Worm (Caenorhabditis elegans): ENCODE results near the gene csn-4.

ce11 chrIV:1105999-1106398 is 19.2 kb upstream of the csn-4 start:
- TF ChIP-seq ceh-82 (tag; optimal IDR thresholded peaks at IDR 0.05) (no peak), nhr-77 (tag; optimal IDR thresholded peaks at IDR 0.05) (no peak), ama-1 (optimal IDR thresholded peaks at IDR 0.05) (no peak), mab-5 (tag; optimal IDR thresholded peaks at IDR 0.05) (no peak), aly-2 (tag; optimal IDR thresholded peaks at IDR 0.05) (no peak), nhr-21 (tag; optimal IDR thresholded peaks at IDR 0.05) (no peak), peb-1 (tag; optimal IDR thresholded peaks at IDR 0.05) (no peak), R02D3.7 (tag; optimal IDR thresholded peaks at IDR 0.05) (no peak)
